Fruit fly (Drosophila melanogaster): Measurements from ENCODE around the gene CG3225.

DNA sequence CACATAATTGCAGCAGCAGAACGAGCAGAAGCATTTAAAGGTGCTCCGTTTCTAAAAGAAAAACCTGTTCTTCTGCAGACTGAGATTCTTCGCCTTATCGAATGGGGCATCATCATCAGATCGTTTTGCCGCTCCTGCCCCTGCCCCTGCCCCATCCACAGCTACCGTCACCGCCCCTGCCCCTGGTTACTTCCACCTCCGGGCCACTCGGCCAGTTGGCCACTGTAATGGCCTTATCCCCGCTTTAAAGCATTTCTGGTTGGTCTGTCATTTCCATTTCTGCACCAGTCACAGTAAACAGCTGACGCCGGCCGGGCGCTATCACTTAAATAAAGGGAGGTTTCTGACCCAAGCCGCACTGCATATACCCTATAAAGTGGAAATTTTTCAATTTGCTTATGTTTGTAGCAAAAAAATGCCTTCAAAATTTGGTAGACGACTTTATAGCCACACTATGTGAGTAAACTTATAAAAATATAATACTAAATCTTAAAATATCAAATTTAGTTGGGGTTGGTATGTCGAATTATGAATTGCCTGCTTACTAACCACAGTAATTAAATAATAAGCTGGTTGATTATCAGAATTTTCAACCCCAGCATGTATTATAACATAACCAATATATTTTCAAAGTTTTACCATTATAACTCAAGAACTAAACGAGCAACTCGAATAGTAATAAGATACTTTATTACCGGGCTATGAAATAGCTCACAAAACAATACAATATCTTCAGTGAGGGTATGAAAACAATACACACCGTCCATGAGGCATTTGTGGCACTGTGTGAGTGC, 7.2 kb downstream of the CG3225 start:
- TF ChIP-seq CG17806 (tag; optimal IDR thresholded peaks at IDR 0.05) (peak; percentile 10), EcR (GFP tag; optimal IDR thresholded peaks at IDR 0.05) (peak; percentile 61), CG8159 (tag; optimal IDR thresholded peaks at IDR 0.05) (peak; percentile 81), CG15710 (tag; optimal IDR thresholded peaks at IDR 0.05) (peak; percentile 58), CG34367 (tag; optimal IDR thresholded peaks at IDR 0.05) (peak; percentile 6), CG9948 (tag; optimal IDR thresholded peaks at IDR 0.05) (peak; percentile 56), CG4496 (GFP tag; IDR thresholded peaks at IDR 0.05) (0 out of 3 replicates have a peak, but pooled peaks have one; percentile 14), D1 (tag; optimal IDR thresholded peaks at IDR 0.05) (no peak), Ets98B (GFP tag; IDR thresholded peaks at IDR 0.05) (0 out of 2 replicates have a peak, but pooled peaks have one; percentile 10), CG10348 (GFP tag; IDR thresholded peaks at IDR 0.05) (no peak)
